Worm (Caenorhabditis elegans): ENCODE data around the gene C39E9.12.

C39E9.12 gene

DNA sequence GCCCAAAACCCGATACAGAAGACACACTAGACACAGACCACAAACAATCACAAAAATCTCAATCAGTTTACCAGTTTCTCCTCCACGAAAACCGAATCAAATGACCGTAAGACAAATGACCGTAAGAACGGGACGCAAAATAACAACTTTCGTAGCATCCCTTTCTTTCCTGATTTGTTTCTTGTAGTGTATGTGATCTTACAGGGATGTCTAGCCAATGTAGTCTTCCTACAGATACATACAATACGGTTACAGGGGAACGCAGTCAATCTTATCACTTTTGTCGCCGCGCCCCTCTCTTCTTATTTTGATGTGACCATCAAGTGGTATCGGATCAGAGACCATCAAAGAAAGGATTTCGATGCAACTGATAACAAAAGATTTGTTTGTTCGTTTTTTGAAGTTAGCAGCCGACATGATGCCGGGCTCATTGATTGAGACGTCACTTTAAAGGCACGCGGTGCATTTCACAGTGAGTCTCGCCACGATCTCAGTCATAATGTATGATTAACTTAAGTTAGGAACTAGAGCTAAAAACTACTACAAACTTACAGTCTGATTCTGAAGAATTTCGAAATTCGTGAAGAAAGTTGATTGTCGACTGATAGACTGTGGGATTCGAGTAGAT, 18.1 kb upstream of the C39E9.12 start:
- TF ChIP-seq snu-23 (GFP tag; optimal IDR thresholded peaks at IDR 0.05) (peak; percentile 42), ceh-82 (tag; optimal IDR thresholded peaks at IDR 0.05) (no peak), elt-3 (tag; optimal IDR thresholded peaks at IDR 0.05) (peak in 4 of 6 experiments; percentile 14 to 67 (median 36)), mdl-1 (tag; optimal IDR thresholded peaks at IDR 0.05) (peak in 1 of 2 experiments; percentile 32), tbx-2 (tag; optimal IDR thresholded peaks at IDR 0.05) (no peak), pqm-1 (tag; optimal IDR thresholded peaks at IDR 0.05) (no peak), nhr-237 (tag; optimal IDR thresholded peaks at IDR 0.05) (no peak), lin-35 (GFP tag; optimal IDR thresholded peaks at IDR 0.05) (peak in 1 of 2 experiments; percentile 45), sptf-1 (tag; optimal IDR thresholded peaks at IDR 0.05) (no peak), lin-14 (GFP tag; optimal IDR thresholded peaks at IDR 0.05) (peak; percentile 71), nhr-19 (GFP tag; conservative IDR thresholded peaks at IDR 0.05) (peak; percentile 34; the same call in 1 of the 2 replicates), nhr-85 (tag) (peak; percentile 93), lin-13 (GFP tag; optimal IDR thresholded peaks at IDR 0.05) (no peak), ztf-4 (tag; optimal IDR thresholded peaks at IDR 0.05) (peak; percentile 3), C16A3.4 (tag; optimal IDR thresholded peaks at IDR 0.05) (no peak), nhr-90 (tag; optimal IDR thresholded peaks at IDR 0.05; ENCODE audit: poor library complexity) (peak; percentile 38), nhr-20 (tag; optimal IDR thresholded peaks at IDR 0.05) (peak; percentile 65), dpl-1 (GFP tag; optimal IDR thresholded peaks at IDR 0.05) (peak in 1 of 3 experiments; percentile 3), blmp-1 (tag; optimal IDR thresholded peaks at IDR 0.05) (peak; percentile 69), nhr-76 (tag; optimal IDR thresholded peaks at IDR 0.05) (no peak), jun-1 (tag; optimal IDR thresholded peaks at IDR 0.05) (no peak), zag-1 (tag; optimal IDR thresholded peaks at IDR 0.05) (no peak), grh-1 (GFP tag; IDR thresholded peaks at IDR 0.05) (0 out of 2 replicates have a peak, but pooled peaks have one; percentile 8), nhr-71 (tag; optimal IDR thresholded peaks at IDR 0.05) (peak; percentile 63)

- TF ChIP-seq efl-1 (optimal IDR thresholded peaks at IDR 0.05) (no peak), efl-1 (GFP tag; optimal IDR thresholded peaks at IDR 0.05 in 1 of 2) (peak in 1 of 2 experiments; percentile 26), lin-13 (GFP tag; optimal IDR thresholded peaks at IDR 0.05) (no peak)
These were observed 17.2 kb upstream of the C39E9.12 start, which contains the start of gene C39E9.7 for ce11 chrIV:13076620-13077019. C39E9.7 (minus strand) TSS chrIV:13076720.

- no peak for TF ChIP-seq lin-15B (tag; optimal IDR thresholded peaks at IDR 0.05)
- no peak for TF ChIP-seq egl-13 (tag; optimal IDR thresholded peaks at IDR 0.05)
- TF ChIP-seq blmp-1 (tag; optimal IDR thresholded peaks at IDR 0.05) = peak; percentile 80
- no peak for TF ChIP-seq C16A3.4 (tag; optimal IDR thresholded peaks at IDR 0.05)
- TF ChIP-seq lsy-2 (tag; optimal IDR thresholded peaks at IDR 0.05) = no peak
- TF ChIP-seq dsc-1 (tag; optimal IDR thresholded peaks at IDR 0.05) = no peak
- peak; percentile 64 for TF ChIP-seq nhr-71 (tag; optimal IDR thresholded peaks at IDR 0.05)
- peak; percentile 42 for TF ChIP-seq snu-23 (GFP tag; optimal IDR thresholded peaks at IDR 0.05)
- TF ChIP-seq mdl-1 (tag; optimal IDR thresholded peaks at IDR 0.05) = peak in 1 of 2 experiments; percentile 37
- TF ChIP-seq C04F5.9 (tag; optimal IDR thresholded peaks at IDR 0.05) = no peak
- no peak for TF ChIP-seq fos-1 (tag; optimal IDR thresholded peaks at IDR 0.05)
- peak; percentile 7 for TF ChIP-seq nhr-90 (tag; optimal IDR thresholded peaks at IDR 0.05; ENCODE audit: poor library complexity)
- no peak for TF ChIP-seq lin-39 (tag; optimal IDR thresholded peaks at IDR 0.05)
- TF ChIP-seq ztf-4 (tag; optimal IDR thresholded peaks at IDR 0.05) = no peak
- TF ChIP-seq skn-1 (tag; optimal IDR thresholded peaks at IDR 0.05) = peak; percentile 1
- TF ChIP-seq pax-3 (tag; optimal IDR thresholded peaks at IDR 0.05) = no peak
- peak; percentile 45 for TF ChIP-seq nhr-19 (GFP tag; conservative IDR thresholded peaks at IDR 0.05)
- no peak for TF ChIP-seq Y116A8C.19 (tag; optimal IDR thresholded peaks at IDR 0.05; ENCODE audit: borderline replicate concordance)
- TF ChIP-seq unc-130 (tag; optimal IDR thresholded peaks at IDR 0.05) = no peak
- TF ChIP-seq unc-62 (GFP tag; optimal IDR thresholded peaks at IDR 0.05) = no peak
- TF ChIP-seq nhr-84 (tag; optimal IDR thresholded peaks at IDR 0.05) = no peak
- no peak for TF ChIP-seq zip-4 (GFP tag; optimal IDR thresholded peaks at IDR 0.05)
- no peak for TF ChIP-seq lir-3 (tag; optimal IDR thresholded peaks at IDR 0.05; ENCODE audit: poor library complexity)
- no peak for TF ChIP-seq mep-1 (tag; optimal IDR thresholded peaks at IDR 0.05)
- no peak for TF ChIP-seq pag-3 (tag; optimal IDR thresholded peaks at IDR 0.05; ENCODE audit: borderline replicate concordance, insufficient read depth)
- TF ChIP-seq unc-86 (tag; optimal IDR thresholded peaks at IDR 0.05) = no peak
- TF ChIP-seq snpc-4 (tag; optimal IDR thresholded peaks at IDR 0.05) = no peak
- TF ChIP-seq tlp-1 (tag; optimal IDR thresholded peaks at IDR 0.05) = no peak
- peak; percentile 91 for TF ChIP-seq nhr-85 (tag)
- TF ChIP-seq rnt-1 (tag; optimal IDR thresholded peaks at IDR 0.05) = no peak
- TF ChIP-seq lin-14 (GFP tag; optimal IDR thresholded peaks at IDR 0.05) = peak; percentile 63
- TF ChIP-seq hlh-4 (tag; optimal IDR thresholded peaks at IDR 0.05) = no peak
These were observed 16.1 kb upstream of the C39E9.12 start for ce11 chrIV:13077694-13078093.

All from whole organism, L1 larva.